Worm (Caenorhabditis elegans) whole organism, L2 larva: Measurements from ENCODE around the gene Y53G8AM.6.

ENCODE experiments used
- fos-1 ChIP-seq: fragments of 150-350 bp; optimal IDR thresholded peaks from 2 replicates; lab custom pipeline; 2014; ENCODE audit warnings: missing biosample characterization, missing genetic modification characterization
- mab-5 ChIP-seq: fragments of 150-350 bp; optimal IDR thresholded peaks from 2 replicates; lab custom pipeline; 2014; ENCODE audit warnings: missing biosample characterization, missing genetic modification characterization
- mdl-1 ChIP-seq, 2 experiments: fragments of 150-350 bp in 1 of 2; sonication (generic microtip) in 1 of 2; optimal IDR thresholded peaks; 2 replicates each; lab custom pipeline; 2017; ENCODE audit warnings: missing biosample characterization in 2 of 2, missing genetic modification characterization in 2 of 2
- nhr-23 ChIP-seq: fragments of 150-350 bp; optimal IDR thresholded peaks from 2 replicates; lab custom pipeline; 2014; ENCODE audit warnings: missing biosample characterization, missing genetic modification reagents, missing genetic modification characterization
- sem-4 ChIP-seq: fragments of 150-350 bp; optimal IDR thresholded peaks from 2 replicates; lab custom pipeline; 2014; ENCODE audit warnings: missing biosample characterization, missing genetic modification reagents, missing genetic modification characterization
- skn-1 ChIP-seq: sonication (generic microtip); optimal IDR thresholded peaks from 2 replicates; lab custom pipeline; 2017; ENCODE audit warnings: missing biosample characterization, missing genetic modification characterization
- unc-62 ChIP-seq: fragments of 150-350 bp; optimal IDR thresholded peaks from 2 replicates; lab custom pipeline; 2014; ENCODE audit warnings: missing biosample characterization, missing genetic modification reagents, missing genetic modification characterization

ce11 chrIII:3308940-3309339 lies 49.3 kb upstream of the Y53G8AM.6 start:
- TF ChIP-seq mdl-1 (tag; optimal IDR thresholded peaks at IDR 0.05; lab: Kevin White, UChicago) (no peak), unc-62 (GFP tag; lab: Kevin White, UChicago) (no peak), nhr-23 (no peak), mab-5 (tag; lab: Kevin White, UChicago) (no peak), sem-4 (no peak), fos-1 (tag; lab: Kevin White, UChicago) (peak; percentile 4), skn-1 (tag; lab: Kevin White, UChicago) (no peak)
